Fruit fly (Drosophila melanogaster) Kc167 (cell line): ENCODE measurements around the gene CG43052.

Experiments
- Myc ChIP-seq: fragments of >200 bp; optimal IDR thresholded peaks from 2 replicates; lab custom pipeline; 2017; ENCODE audit warnings: missing external identifiers
- Sin3A ChIP-seq: fragments of >200 bp; optimal IDR thresholded peaks from 2 replicates; lab custom pipeline; 2018; ENCODE audit warnings: missing external identifiers
- h ChIP-seq: fragments of >200 bp; optimal IDR thresholded peaks from 3 replicates; lab custom pipeline; 2018; ENCODE audit warnings: missing external identifiers
- insv ChIP-seq: fragments of >200 bp; optimal IDR thresholded peaks from 3 replicates; lab custom pipeline; 2018; ENCODE audit warnings: missing external identifiers
- psq ChIP-seq: fragments of >200 bp; optimal IDR thresholded peaks from 2 replicates; lab custom pipeline; 2017; ENCODE audit warnings: missing external identifiers
- ttk ChIP-seq: sonication (Bioruptor generic); optimal IDR thresholded peaks from 2 replicates; lab custom pipeline; 2017; ENCODE audit warnings: missing external identifiers

DNA sequence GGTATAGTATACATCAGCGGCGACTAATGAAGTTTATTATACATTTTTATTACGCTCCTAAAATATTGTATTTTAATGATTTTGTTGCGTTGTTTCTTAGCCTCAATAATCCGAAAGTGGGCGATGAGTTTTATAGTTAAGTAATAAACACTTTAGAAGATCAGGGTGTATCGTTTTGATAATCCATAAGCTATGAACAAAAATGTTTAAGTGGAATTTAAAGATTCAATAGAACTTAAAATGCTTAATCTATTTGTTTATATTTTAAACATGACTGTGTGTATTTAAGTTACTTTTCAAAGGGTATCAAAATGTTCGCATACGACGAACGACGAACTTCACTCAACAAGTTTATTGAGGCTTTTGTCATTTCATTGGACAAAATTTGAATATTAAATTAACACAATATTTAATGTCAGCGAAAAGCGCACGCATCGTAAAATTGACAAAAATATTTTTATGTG, 20.4 kb downstream of the CG43052 start:
- TF ChIP-seq insv = no peak
- no peak for TF ChIP-seq Sin3A (lab: Kevin White, UChicago)
- TF ChIP-seq psq (lab: Kevin White, UChicago) = no peak
- TF ChIP-seq h (lab: Kevin White, UChicago) = no peak
- no peak for TF ChIP-seq ttk
- TF ChIP-seq Myc (lab: Kevin White, UChicago) = no peak
